Fruit fly (Drosophila melanogaster) whole organism, wandering third instar larva: ENCODE results near the gene udt.

ENCODE experiments used
- Hr83 ChIP-seq: fragments of 200-300 bp; sonication (Bioruptor generic); optimal IDR thresholded peaks from 2 replicates; lab custom pipeline; 2016; ENCODE audit warnings: missing biosample characterization, mild to moderate bottlenecking, missing genetic modification characterization, moderate library complexity; ENCODE audit not compliant: poor library complexity, severe bottlenecking
- Sp1 ChIP-seq: fragments of 200-800 bp; sonication (Bioruptor generic); optimal IDR thresholded peaks from 3 replicates; lab custom pipeline; 2019; ENCODE audit warnings: missing biosample characterization, mild to moderate bottlenecking, missing genetic modification characterization, moderate library complexity
- brk ChIP-seq: fragments of 200-800 bp; sonication (Bioruptor generic); optimal IDR thresholded peaks from 2 replicates; lab custom pipeline; 2016; ENCODE audit warnings: missing biosample characterization, mild to moderate bottlenecking, missing genetic modification characterization
- lola ChIP-seq: fragments of >200 bp; optimal IDR thresholded peaks from 2 replicates; lab custom pipeline; 2017; ENCODE audit warnings: missing biosample characterization, missing genetic modification characterization
- psq ChIP-seq: fragments of 200-800 bp; sonication (Bioruptor generic); optimal IDR thresholded peaks from 3 replicates; lab custom pipeline; 2017; ENCODE audit warnings: missing biosample characterization, mild to moderate bottlenecking, missing genetic modification characterization, moderate library complexity

- TF ChIP-seq lola (GFP tag; lab: Kevin White, UChicago) (no peak), psq (no peak), Sp1 (peak; percentile 8), Hr83 (GFP tag; lab: Kevin White, UChicago) (peak; percentile 21), brk (GFP tag; lab: Kevin White, UChicago) (no peak)
Observed at dm6 chr3R:23725711-23726349, 37.2 kb downstream of the udt start.
